Worm (Caenorhabditis elegans): ENCODE results near the gene rpl-39.

DNA sequence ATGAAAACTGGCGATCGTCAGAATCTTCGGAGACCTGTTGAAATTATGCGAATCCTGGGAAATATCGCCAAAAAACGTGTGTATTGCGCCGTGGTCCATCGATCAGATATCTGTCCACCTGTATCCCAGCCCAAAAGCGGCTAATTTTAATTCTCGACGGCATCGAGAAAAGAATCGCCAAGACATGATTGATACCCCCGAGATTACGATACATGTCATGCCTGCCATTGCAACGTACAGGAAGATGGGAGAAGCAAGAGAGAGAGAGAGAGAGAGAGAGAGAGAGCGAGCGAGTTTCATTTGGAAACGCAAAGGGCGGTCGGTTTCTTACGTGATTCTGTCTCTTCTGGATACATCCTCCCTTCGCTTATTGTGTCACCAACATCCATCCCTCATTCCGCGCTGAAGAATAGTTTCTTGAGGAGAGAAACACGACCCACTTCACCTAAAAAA lies 1.7 kb downstream of the rpl-39 start, which contains the start of gene grl-10:
- TF ChIP-seq unc-62 (GFP tag; optimal IDR thresholded peaks at IDR 0.05), result no peak
- no peak for TF ChIP-seq egl-27 (tag; optimal IDR thresholded peaks at IDR 0.05)
- no peak for TF ChIP-seq unc-39 (tag; optimal IDR thresholded peaks at IDR 0.05)
- no peak for TF ChIP-seq snpc-4 (tag; optimal IDR thresholded peaks at IDR 0.05)
- TF ChIP-seq ztf-11 (tag; optimal IDR thresholded peaks at IDR 0.05), result no peak
- no peak for TF ChIP-seq nhr-10 (tag; optimal IDR thresholded peaks at IDR 0.05)
- no peak for TF ChIP-seq unc-55 (GFP tag; optimal IDR thresholded peaks at IDR 0.05)
- no peak for TF ChIP-seq nhr-11 (tag; optimal IDR thresholded peaks at IDR 0.05)
- no peak for TF ChIP-seq lin-11 (tag; optimal IDR thresholded peaks at IDR 0.05)
- no peak for TF ChIP-seq elt-3 (tag; optimal IDR thresholded peaks at IDR 0.05)
- no peak for TF ChIP-seq ztf-1 (GFP tag; conservative IDR thresholded peaks at IDR 0.05)
- no peak for TF ChIP-seq mdl-1 (tag; optimal IDR thresholded peaks at IDR 0.05)

All from whole organism, L2 larva.